Fruit fly (Drosophila melanogaster): ENCODE results near the gene CG7227.
A peak's percentile ranks its signal among the peaks of the same experiment; 100 is the strongest.

- TF ChIP-seq CG8159 (tag; optimal IDR thresholded peaks at IDR 0.05) (peak; percentile 7), CG15710 (tag; optimal IDR thresholded peaks at IDR 0.05) (no peak), gl (tag; optimal IDR thresholded peaks at IDR 0.05) (no peak), Snoo (tag; optimal IDR thresholded peaks at IDR 0.05) (no peak), CG34367 (tag; optimal IDR thresholded peaks at IDR 0.05) (no peak), Pif1B (GFP tag; optimal IDR thresholded peaks at IDR 0.05) (peak; percentile 24), CG12605 (GFP tag; IDR thresholded peaks at IDR 0.05) (no peak), CG14655 (GFP tag; optimal IDR thresholded peaks at IDR 0.05) (peak; percentile 68)
Observed at dm6 chr2L:7953371-7954017, 44.5 kb downstream of the CG7227 start.

All from whole organism, pupa.